Worm (Caenorhabditis elegans) whole organism, L2 larva: ENCODE data around the gene Y57G11C.1131.

ENCODE experiments used
- R02D3.7 ChIP-seq: fragments of 150-350 bp; optimal IDR thresholded peaks from 2 replicates; lab custom pipeline; 2014; ENCODE audit warnings: missing biosample characterization, missing genetic modification characterization
- unc-55 ChIP-seq: fragments of 150-350 bp; sonication (generic microtip); optimal IDR thresholded peaks from 3 replicates; lab custom pipeline; 2014; ENCODE audit warnings: missing biosample characterization, missing genetic modification reagents, missing genetic modification characterization

DNA sequence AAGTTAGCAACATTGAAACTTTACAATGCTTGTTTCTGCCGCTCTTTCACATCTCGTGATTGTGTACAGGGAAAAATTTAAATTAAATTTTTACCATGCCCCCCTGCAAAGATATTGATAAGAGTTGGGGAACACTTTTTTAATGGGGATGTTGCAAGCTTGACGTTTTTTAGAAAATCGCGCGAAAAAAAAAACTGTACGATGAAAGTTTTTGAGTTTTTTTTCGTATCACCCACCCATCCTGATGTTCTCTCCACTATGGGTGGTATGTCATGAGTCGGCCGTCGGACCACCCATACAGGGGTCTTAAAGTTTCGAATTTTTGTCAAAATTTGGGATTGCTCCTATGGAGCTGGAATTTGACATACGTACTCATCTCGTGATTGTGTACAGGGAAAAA, 16.3 kb downstream of the Y57G11C.1131 start:
- TF ChIP-seq unc-55 (GFP tag; lab: Kevin White, UChicago) (no peak), R02D3.7 (tag; lab: Kevin White, UChicago) (no peak)
